Fruit fly (Drosophila melanogaster) whole organism, embryonic: ENCODE measurements around the gene CG11980.

Experiments used
- Abd-B ChIP-seq: fragments of 200-800 bp; sonication (Bioruptor generic); optimal IDR thresholded peaks from 2 replicates; lab custom pipeline; 2018; ENCODE audit warnings: missing biosample characterization, mild to moderate bottlenecking, missing genetic modification characterization, moderate library complexity
- CG10267 ChIP-seq: fragments of 200-800 bp; sonication (Bioruptor generic); optimal IDR thresholded peaks from 2 replicates; lab custom pipeline; 2018; ENCODE audit warnings: missing biosample characterization, mild to moderate bottlenecking, missing genetic modification characterization, moderate library complexity
- CG13894 ChIP-seq: fragments of 200-800 bp; sonication (Bioruptor generic); optimal IDR thresholded peaks from 3 replicates; lab custom pipeline; 2018; ENCODE audit warnings: missing biosample characterization, mild to moderate bottlenecking, missing genetic modification characterization, moderate library complexity
- CG14710 ChIP-seq: fragments of 200-800 bp; sonication (Bioruptor generic); optimal IDR thresholded peaks from 3 replicates; lab custom pipeline; 2019; ENCODE audit warnings: missing biosample characterization, mild to moderate bottlenecking, missing genetic modification characterization, moderate library complexity
- CG15601 ChIP-seq: fragments of 200-800 bp; sonication (Bioruptor generic); optimal IDR thresholded peaks from 3 replicates; lab custom pipeline; 2019; ENCODE audit warnings: missing biosample characterization, mild to moderate bottlenecking, missing genetic modification characterization, moderate library complexity
- CG1603 ChIP-seq: fragments of 200-800 bp; sonication (Bioruptor generic); optimal IDR thresholded peaks from 2 replicates; lab custom pipeline; 2019; ENCODE audit warnings: missing biosample characterization, mild to moderate bottlenecking, missing genetic modification characterization, moderate library complexity
- CG17361 ChIP-seq: fragments of 200-800 bp; sonication (Bioruptor generic); IDR thresholded peaks from 3 replicates; pipeline ENCODE4 v1.3.6; 2022; ENCODE audit warnings: missing biosample characterization, missing genetic modification characterization
- CG17829 ChIP-seq: fragments of 200-800 bp; optimal IDR thresholded peaks from 2 replicates; lab custom pipeline; 2019; ENCODE audit warnings: missing biosample characterization, mild to moderate bottlenecking, missing genetic modification characterization, moderate library complexity
- CG30020 ChIP-seq: fragments of 200-800 bp; optimal IDR thresholded peaks from 2 replicates; lab custom pipeline; 2019; ENCODE audit warnings: missing biosample characterization, mild to moderate bottlenecking, missing genetic modification characterization, moderate library complexity
- CG33213 ChIP-seq: fragments of 200-800 bp; sonication (Bioruptor generic); optimal IDR thresholded peaks from 3 replicates; lab custom pipeline; 2016; ENCODE audit warnings: missing biosample characterization, missing genetic modification characterization
- CG3995 ChIP-seq: fragments of 200-800 bp; sonication (Bioruptor generic); optimal IDR thresholded peaks from 3 replicates; lab custom pipeline; 2016; ENCODE audit warnings: missing biosample characterization, missing genetic modification characterization
- CG4404 ChIP-seq: fragments of 200-800 bp; sonication (Bioruptor generic); IDR thresholded peaks from 2 replicates; pipeline ENCODE4 v1.3.6; 2022; ENCODE audit warnings: missing biosample characterization, missing genetic modification characterization
- CG4617 ChIP-seq: fragments of 200-800 bp; sonication (Bioruptor generic); optimal IDR thresholded peaks from 3 replicates; lab custom pipeline; 2016; ENCODE audit warnings: missing biosample characterization, missing genetic modification characterization, borderline replicate concordance
- CG8290 ChIP-seq, 3 experiments: fragments of 200-800 bp; sonication (Bioruptor generic); optimal IDR thresholded peaks; 2 replicates each; lab custom pipeline; 2016 to 2019; ENCODE audit warnings: missing biosample characterization in 3 of 3, missing genetic modification characterization in 3 of 3, mild to moderate bottlenecking in 2 of 3, moderate library complexity in 1 of 3
- Doc3 ChIP-seq: fragments of 200-800 bp; sonication (Bioruptor generic); IDR thresholded peaks from 3 replicates; pipeline ENCODE4 v1.3.6; 2022; ENCODE audit warnings: missing biosample characterization, missing genetic modification characterization; ENCODE audit not compliant: partially characterized antibody
- E2f2 ChIP-seq: fragments of 200-800 bp; sonication (Bioruptor generic); IDR thresholded peaks from 2 replicates; pipeline ENCODE4 v1.3.6; 2022; ENCODE audit warnings: missing biosample characterization, missing genetic modification characterization
- Elba2 ChIP-seq: fragments of 200-800 bp; sonication (Bioruptor generic); optimal IDR thresholded peaks from 3 replicates; lab custom pipeline; 2016; ENCODE audit warnings: missing biosample characterization, missing genetic modification characterization
- Ets65A ChIP-seq: fragments of 200-800 bp; sonication (Bioruptor generic); peaks from one replicate; lab custom pipeline; 2016; ENCODE audit warnings: missing biosample characterization, missing genetic modification characterization
- Ets97D ChIP-seq: fragments of 200-800 bp; sonication (Bioruptor generic); optimal IDR thresholded peaks from 3 replicates; lab custom pipeline; 2016; ENCODE audit warnings: missing biosample characterization, missing genetic modification characterization
- Gug ChIP-seq: fragments of 200-800 bp; sonication (Bioruptor generic); IDR thresholded peaks from 4 replicates; pipeline ENCODE4 v1.3.6; 2022; ENCODE audit warnings: missing biosample characterization, missing genetic modification characterization
- HmgZ ChIP-seq: fragments of 200-800 bp; sonication (Bioruptor generic); optimal IDR thresholded peaks from 2 replicates; lab custom pipeline; 2018; ENCODE audit warnings: missing biosample characterization, mild to moderate bottlenecking, missing genetic modification characterization
- Lhr ChIP-seq: fragments of 200-800 bp; sonication (Bioruptor generic); optimal IDR thresholded peaks from 3 replicates; lab custom pipeline; 2017; ENCODE audit warnings: mild to moderate bottlenecking, missing biosample characterization, missing genetic modification reagents, missing genetic modification characterization
- MBD-R2 ChIP-seq: fragments of 200-800 bp; sonication (Bioruptor generic); IDR thresholded peaks from 2 replicates; pipeline ENCODE4 v1.3.6; 2022; ENCODE audit warnings: missing biosample characterization, missing genetic modification characterization
- Med ChIP-seq: fragments of 200-800 bp; sonication (Bioruptor generic); peaks from one replicate; lab custom pipeline; 2016; ENCODE audit warnings: missing biosample characterization, missing genetic modification characterization, mild to moderate bottlenecking, inconsistent platforms, moderate library complexity
- Myb ChIP-seq: fragments of 200-800 bp; sonication (Bioruptor generic); optimal IDR thresholded peaks from 2 replicates; lab custom pipeline; 2016; ENCODE audit warnings: missing biosample characterization, missing genetic modification characterization
- Pdp1 ChIP-seq, 2 experiments: fragments of 200-800 bp; sonication (Bioruptor generic); optimal IDR thresholded peaks; 3 replicates each; lab custom pipeline; 2016; ENCODE audit warnings: missing biosample characterization in 2 of 2, missing genetic modification characterization in 2 of 2, mild to moderate bottlenecking in 1 of 2, moderate library complexity in 1 of 2
- Rfx ChIP-seq: fragments of 200-800 bp; sonication (Bioruptor generic); IDR thresholded peaks from 2 replicates; pipeline ENCODE4 v1.3.6; 2022; ENCODE audit warnings: missing biosample characterization, missing genetic modification characterization
- az2 ChIP-seq: fragments of 200-800 bp; sonication (Bioruptor generic); optimal IDR thresholded peaks from 3 replicates; lab custom pipeline; 2016; ENCODE audit warnings: missing biosample characterization, missing genetic modification characterization
- crp ChIP-seq, 2 experiments: fragments of 200-800 bp; sonication (Bioruptor generic); optimal IDR thresholded peaks; 2 replicates in 1 of 2; 3 replicates in 1 of 2; lab custom pipeline; 2017; ENCODE audit warnings: missing biosample characterization in 2 of 2, missing genetic modification characterization in 2 of 2, mild to moderate bottlenecking in 1 of 2, moderate library complexity in 1 of 2
- danr ChIP-seq: fragments of 200-800 bp; sonication (Bioruptor generic); IDR thresholded peaks from 2 replicates; pipeline ENCODE4 v1.3.6; 2022; ENCODE audit warnings: missing biosample characterization, missing genetic modification characterization
- dimm ChIP-seq: fragments of 200-800 bp; sonication (Bioruptor generic); IDR thresholded peaks from 2 replicates; pipeline ENCODE4 v1.3.6; 2022; ENCODE audit warnings: missing biosample characterization, missing genetic modification characterization
- dpn ChIP-seq, 2 experiments: fragments of 200-800 bp; sonication (Bioruptor generic); optimal IDR thresholded peaks; 3 replicates each; lab custom pipeline; 2016; ENCODE audit warnings: missing biosample characterization in 2 of 2, missing genetic modification characterization in 2 of 2
- en ChIP-seq: fragments of 200-800 bp; sonication (Bioruptor generic); optimal IDR thresholded peaks from 2 replicates; lab custom pipeline; 2016; ENCODE audit warnings: missing biosample characterization, missing genetic modification characterization
- gcm ChIP-seq: fragments of 200-800 bp; sonication (Bioruptor generic); optimal IDR thresholded peaks from 2 replicates; lab custom pipeline; 2019; ENCODE audit warnings: missing biosample characterization, mild to moderate bottlenecking, missing genetic modification characterization, moderate library complexity
- gfzf ChIP-seq: fragments of 200-800 bp; sonication (Bioruptor generic); optimal IDR thresholded peaks from 2 replicates; lab custom pipeline; 2016; ENCODE audit warnings: missing biosample characterization, mild to moderate bottlenecking, missing genetic modification characterization, moderate library complexity
- grau ChIP-seq: fragments of 200-800 bp; optimal IDR thresholded peaks from 3 replicates; lab custom pipeline; 2019; ENCODE audit warnings: missing biosample characterization, mild to moderate bottlenecking, missing genetic modification characterization, moderate library complexity
- h ChIP-seq: fragments of >200 bp; optimal IDR thresholded peaks from 2 replicates; lab custom pipeline; 2017
- hkb ChIP-seq, 2 experiments: fragments of 200-800 bp in 1 of 2; fragments of >200 bp in 1 of 2; sonication (Bioruptor generic) in 1 of 2; IDR thresholded peaks in 1 of 2; optimal IDR thresholded peaks in 1 of 2; 2 replicates each; pipeline versions ENCODE4 v1.3.6 to Lab custom; 2017 to 2022; ENCODE audit warnings: missing biosample characterization in 1 of 2, missing genetic modification characterization in 1 of 2
- kay ChIP-seq: fragments of 200-800 bp; sonication (Bioruptor generic); optimal IDR thresholded peaks from 2 replicates; lab custom pipeline; 2016; ENCODE audit warnings: missing biosample characterization, missing genetic modification characterization
- mam ChIP-seq: fragments of 200-800 bp; sonication (Bioruptor generic); optimal IDR thresholded peaks from 3 replicates; lab custom pipeline; 2016; ENCODE audit warnings: missing biosample characterization, missing genetic modification characterization
- pan ChIP-seq, 4 experiments: fragments of >200 bp in 3 of 4; fragments of 200-800 bp in 1 of 4; sonication (Bioruptor generic) in 1 of 4; optimal IDR thresholded peaks in 3 of 4; IDR thresholded peaks in 1 of 4; 2 replicates each; pipeline versions ENCODE4 v1.3.6 to Lab custom; 2017 to 2022; ENCODE audit warnings: missing biosample characterization in 2 of 4, missing genetic modification characterization in 2 of 4, mixed read lengths in 1 of 4
- phol ChIP-seq: fragments of 200-800 bp; sonication (Bioruptor generic); optimal IDR thresholded peaks from 3 replicates; lab custom pipeline; 2018; ENCODE audit warnings: missing biosample characterization, mild to moderate bottlenecking, missing genetic modification characterization, moderate library complexity
- stwl ChIP-seq: fragments of 200-800 bp; sonication (Bioruptor generic); optimal IDR thresholded peaks from 3 replicates; lab custom pipeline; 2018; ENCODE audit warnings: missing biosample characterization, mild to moderate bottlenecking, missing genetic modification characterization, moderate library complexity
- tgo ChIP-seq: fragments of 200-800 bp; sonication (Bioruptor generic); IDR thresholded peaks from 3 replicates; pipeline ENCODE4 v1.3.6; 2022; ENCODE audit warnings: missing biosample characterization, missing genetic modification characterization
- tll ChIP-seq, 2 experiments: fragments of 200-800 bp in 1 of 2; fragments of >200 bp in 1 of 2; sonication (Bioruptor generic) in 1 of 2; optimal IDR thresholded peaks; 2 replicates each; lab custom pipeline; 2017 to 2019; ENCODE audit warnings: missing biosample characterization in 2 of 2, missing genetic modification characterization in 2 of 2, mild to moderate bottlenecking in 1 of 2, moderate library complexity in 1 of 2
- trem ChIP-seq: fragments of 200-800 bp; optimal IDR thresholded peaks from 3 replicates; lab custom pipeline; 2019; ENCODE audit warnings: missing biosample characterization, mild to moderate bottlenecking, missing genetic modification characterization, moderate library complexity
- unc-4 ChIP-seq: fragments of 200-800 bp; sonication (Bioruptor generic); IDR thresholded peaks from 2 replicates; pipeline ENCODE4 v1.3.6; 2022; ENCODE audit warnings: missing biosample characterization, missing genetic modification characterization; ENCODE audit not compliant: partially characterized antibody

CG11980 gene

dm6 chr3R:9006129-9006528, 2.3 kb downstream of the CG11980 start, which contains the start of the genes Prosbeta3 and Iru (continued):
- TF ChIP-seq CG15601 (tag; lab: Kevin White, UChicago) (peak; percentile 17), crp (GFP tag; optimal IDR thresholded peaks at IDR 0.05; lab: Kevin White, UChicago) (peak in 1 of 2 experiments; percentile 34), danr (GFP tag; lab: Robert Waterston, UW) (no peak), CG8290 (GFP tag; optimal IDR thresholded peaks at IDR 0.05; lab: Kevin White, UChicago) (peak; percentile 12), CG8290 (tag; optimal IDR thresholded peaks at IDR 0.05; lab: Kevin White, UChicago) (no peak), MBD-R2 (GFP tag; lab: Robert Waterston, UW) (peak; percentile 75), CG10267 (tag; lab: Kevin White, UChicago) (peak; percentile 40), Ets97D (GFP tag; lab: Kevin White, UChicago) (peak; percentile 45), unc-4 (GFP tag; lab: Robert Waterston, UW) (0 out of 2 replicates have a peak, but pooled peaks have one; percentile 28), gcm (GFP tag; lab: Kevin White, UChicago) (no peak), h (lab: Kevin White, UChicago) (no peak), Med (GFP tag; lab: Kevin White, UChicago) (peak; percentile 83), Lhr (GFP tag; lab: Kevin White, UChicago) (peak; percentile 86), CG33213 (GFP tag; lab: Kevin White, UChicago) (peak; percentile 61), CG1603 (peak; percentile 12), dpn (GFP tag; optimal IDR thresholded peaks at IDR 0.05; lab: Kevin White, UChicago) (peak in 1 of 2 experiments; percentile 1), Pdp1 (GFP tag; optimal IDR thresholded peaks at IDR 0.05; lab: Kevin White, UChicago) (peak in 1 of 2 experiments; percentile 45), CG14710 (tag; lab: Kevin White, UChicago) (peak; percentile 68), az2 (GFP tag; lab: Kevin White, UChicago) (no peak), CG17361 (GFP tag; lab: Robert Waterston, UW) (no peak), Myb (GFP tag; lab: Kevin White, UChicago) (peak; percentile 51), kay (peak; percentile 10), gfzf (GFP tag; lab: Kevin White, UChicago) (peak; percentile 87), phol (tag; lab: Kevin White, UChicago) (peak; percentile 56), dimm (no peak), CG30020 (tag; lab: Kevin White, UChicago) (peak; percentile 47), Rfx (GFP tag; lab: Robert Waterston, UW) (no peak), en (GFP tag; lab: Kevin White, UChicago) (no peak), CG4404 (GFP tag; lab: Robert Waterston, UW) (no peak), Abd-B (GFP tag; lab: Kevin White, UChicago) (peak; percentile 0), CG4617 (GFP tag; lab: Kevin White, UChicago) (peak; percentile 45), CG3995 (no peak), tgo (GFP tag; lab: Robert Waterston, UW) (no peak), Elba2 (GFP tag; lab: Kevin White, UChicago) (peak; percentile 61), Doc3 (GFP tag; lab: Robert Waterston, UW) (no peak), CG13894 (tag; lab: Kevin White, UChicago) (peak; percentile 5), grau (tag; lab: Kevin White, UChicago) (peak; percentile 8), hkb (optimal IDR thresholded peaks at IDR 0.05; lab: Kevin White, UChicago) (peak; percentile 79), hkb (GFP tag; IDR thresholded peaks at IDR 0.05; lab: Robert Waterston, UW) (no peak), pan (optimal IDR thresholded peaks at IDR 0.05; lab: Kevin White, UChicago) (no peak), pan (GFP tag; optimal IDR thresholded peaks at IDR 0.05 in 1 of 2, IDR thresholded peaks at IDR 0.05 in 1 of 2) (no peak), trem (tag; lab: Kevin White, UChicago) (peak; percentile 78), CG17829 (tag; lab: Kevin White, UChicago) (peak; percentile 42), Ets65A (GFP tag; lab: Kevin White, UChicago) (peak; percentile 45), HmgZ (tag; lab: Kevin White, UChicago) (peak; percentile 59), tll (GFP tag; optimal IDR thresholded peaks at IDR 0.05; lab: Kevin White, UChicago) (peak in 1 of 2 experiments; percentile 85), mam (GFP tag; lab: Kevin White, UChicago) (peak; percentile 14), E2f2 (GFP tag; lab: Robert Waterston, UW) (peak; percentile 66), Gug (GFP tag; lab: Robert Waterston, UW) (no peak), stwl (peak; percentile 73)
